Worm (Caenorhabditis elegans) whole organism, midembryonic: ENCODE data around the gene C35B1.3.

ENCODE experiments used
- T22C8.4 ChIP-seq: fragments of 200-800 bp; sonication (Bioruptor generic); IDR thresholded peaks from 2 replicates; pipeline ENCODE4 v1.3.6; 2022; ENCODE audit warnings: missing genetic modification characterization, missing compliant biosample characterization
- flt-1 ChIP-seq: fragments of 200-800 bp; sonication (Bioruptor generic); IDR thresholded peaks from 2 replicates; pipeline ENCODE4 v1.3.6; 2022; ENCODE audit warnings: missing genetic modification characterization, missing compliant biosample characterization
- klf-2 ChIP-seq: fragments of 200-800 bp; sonication (Bioruptor generic); conservative IDR thresholded peaks from 2 replicates; pipeline ENCODE4 v1.3.6; 2022; ENCODE audit warnings: missing genetic modification reagents, missing genetic modification characterization, missing compliant biosample characterization
- med-1 ChIP-seq: sonication (generic microtip); optimal IDR thresholded peaks from 2 replicates; lab custom pipeline; 2017; ENCODE audit warnings: missing genetic modification characterization, mild to moderate bottlenecking, missing compliant biosample characterization, antibody characterized with exemption, missing genetic modification reagents; ENCODE audit not compliant: insufficient read depth
- ztf-29 ChIP-seq: fragments of 200-800 bp; sonication (Bioruptor generic); IDR thresholded peaks from 2 replicates; pipeline ENCODE4 v1.3.6; 2022; ENCODE audit warnings: missing genetic modification reagents, missing genetic modification characterization, missing compliant biosample characterization

ce11 chrIV:4051539-4051938 is 29.4 kb upstream of the C35B1.3 start, which contains the start of gene wrt-5:
- no peak for TF ChIP-seq klf-2
- TF ChIP-seq flt-1 (GFP tag; lab: Robert Waterston, UW), result no peak
- no peak for TF ChIP-seq med-1 (GFP tag; lab: Kevin White, UChicago)
- no peak for TF ChIP-seq ztf-29 (GFP tag; lab: Robert Waterston, UW)
- TF ChIP-seq T22C8.4 (GFP tag; lab: Robert Waterston, UW), result no peak
